Worm (Caenorhabditis elegans) whole organism, L1 larva: ENCODE measurements around the gene msp-74.
"Not testable (repeated sequence)": the region's sequence is repeated elsewhere in the genome, so short reads cannot be mapped to it uniquely, and the experiment has no call there.

Experiments
- dpl-1 ChIP-seq, 3 experiments: fragments of 150-350 bp in 2 of 3; sonication (generic microtip) in 1 of 3; optimal IDR thresholded peaks; 2 replicates each; lab custom pipeline; 2014 to 2017; ENCODE audit warnings: missing biosample characterization in 3 of 3, missing genetic modification characterization in 3 of 3, missing genetic modification reagents in 3 of 3
- jun-1 ChIP-seq: fragments of 150-350 bp; optimal IDR thresholded peaks from 2 replicates; lab custom pipeline; 2014; ENCODE audit warnings: missing biosample characterization, missing genetic modification reagents, missing genetic modification characterization
- nhr-20 ChIP-seq: sonication (generic microtip); optimal IDR thresholded peaks from 2 replicates; lab custom pipeline; 2016; ENCODE audit warnings: mild to moderate bottlenecking, missing genetic modification characterization, missing compliant biosample characterization
- ztf-11 ChIP-seq, 2 experiments: sonication (generic microtip); optimal IDR thresholded peaks; 2 replicates each; lab custom pipeline; 2016 to 2017; ENCODE audit warnings: missing genetic modification characterization in 2 of 2, missing biosample characterization in 1 of 2, missing compliant biosample characterization in 1 of 2

- TF ChIP-seq ztf-11 (tag; optimal IDR thresholded peaks at IDR 0.05; lab: Kevin White, UChicago); jun-1; nhr-20 (tag; lab: Kevin White, UChicago); dpl-1 (GFP tag; optimal IDR thresholded peaks at IDR 0.05; lab: Kevin White, UChicago): not testable (repeated sequence)
These were observed at the start of gene msp-74 for ce11 chrII:5115235-5115634.
